Fruit fly (Drosophila melanogaster) whole organism, embryonic: ENCODE measurements around the gene Bili.

Source experiments
- ATbp ChIP-seq: fragments of 200-800 bp; sonication (Bioruptor generic); optimal IDR thresholded peaks from 2 replicates; lab custom pipeline; 2017; ENCODE audit warnings: missing biosample characterization, mild to moderate bottlenecking, missing genetic modification characterization, missing genetic modification reagents
- Bteb2 ChIP-seq: fragments of 200-800 bp; sonication (Bioruptor generic); optimal IDR thresholded peaks from 2 replicates; lab custom pipeline; 2016; ENCODE audit warnings: missing biosample characterization, missing genetic modification characterization
- CG11696 ChIP-seq: fragments of 200-800 bp; sonication (Bioruptor generic); IDR thresholded peaks from 2 replicates; pipeline ENCODE4 v1.3.6; 2022; ENCODE audit warnings: missing biosample characterization, missing genetic modification characterization
- CG12219 ChIP-seq: fragments of 200-800 bp; sonication (Bioruptor generic); optimal IDR thresholded peaks from 3 replicates; lab custom pipeline; 2018; ENCODE audit warnings: missing biosample characterization, mild to moderate bottlenecking, missing genetic modification characterization
- CG13624 ChIP-seq: fragments of 200-800 bp; sonication (Bioruptor generic); optimal IDR thresholded peaks from 2 replicates; lab custom pipeline; 2016; ENCODE audit warnings: missing biosample characterization, missing genetic modification characterization
- CG14860 ChIP-seq: fragments of 200-800 bp; sonication (Bioruptor generic); IDR thresholded peaks from 3 replicates; pipeline ENCODE4 v1.3.6; 2022; ENCODE audit warnings: missing biosample characterization, missing genetic modification characterization; ENCODE audit not compliant: partially characterized antibody
- CG15011 ChIP-seq: fragments of 200-800 bp; sonication (Bioruptor generic); optimal IDR thresholded peaks from 3 replicates; lab custom pipeline; 2018; ENCODE audit warnings: missing biosample characterization, mild to moderate bottlenecking, missing genetic modification characterization
- CG1603 ChIP-seq: fragments of 200-800 bp; sonication (Bioruptor generic); optimal IDR thresholded peaks from 2 replicates; lab custom pipeline; 2019; ENCODE audit warnings: missing biosample characterization, mild to moderate bottlenecking, missing genetic modification characterization, moderate library complexity
- CG18262 ChIP-seq: fragments of 200-800 bp; optimal IDR thresholded peaks from 3 replicates; lab custom pipeline; 2019; ENCODE audit warnings: missing biosample characterization, mild to moderate bottlenecking, missing genetic modification characterization, moderate library complexity
- CG18619 ChIP-seq: fragments of 200-800 bp; sonication (Bioruptor generic); optimal IDR thresholded peaks from 3 replicates; lab custom pipeline; 2017; ENCODE audit warnings: missing biosample characterization, mild to moderate bottlenecking, missing genetic modification characterization
- CG2120 ChIP-seq: fragments of 200-800 bp; sonication (Bioruptor generic); optimal IDR thresholded peaks from 3 replicates; lab custom pipeline; 2016; ENCODE audit warnings: missing biosample characterization, missing genetic modification characterization
- CG2129 ChIP-seq: fragments of 200-800 bp; sonication (Bioruptor generic); IDR thresholded peaks from 2 replicates; pipeline ENCODE4 v1.3.6; 2022; ENCODE audit warnings: missing biosample characterization, missing genetic modification characterization; ENCODE audit not compliant: partially characterized antibody
- CG32767 ChIP-seq: fragments of 200-800 bp; sonication (Bioruptor generic); IDR thresholded peaks from 2 replicates; pipeline ENCODE4 v1.3.6; 2022; ENCODE audit warnings: missing biosample characterization, missing genetic modification characterization
- CG34422 ChIP-seq: fragments of 200-800 bp; sonication (Bioruptor generic); IDR thresholded peaks from 3 replicates; pipeline ENCODE4 v1.3.6; 2022; ENCODE audit warnings: missing biosample characterization, missing genetic modification characterization
- CG4328 ChIP-seq: fragments of 200-800 bp; sonication (Bioruptor generic); optimal IDR thresholded peaks from 3 replicates; lab custom pipeline; 2017; ENCODE audit warnings: missing biosample characterization, missing genetic modification reagents, missing genetic modification characterization
- CG7963 ChIP-seq: fragments of 200-800 bp; sonication (Bioruptor generic); IDR thresholded peaks from 3 replicates; pipeline ENCODE4 v1.3.6; 2022; ENCODE audit warnings: missing biosample characterization, missing genetic modification characterization; ENCODE audit not compliant: partially characterized antibody
- CG9932 ChIP-seq: fragments of 200-800 bp; sonication (Bioruptor generic); IDR thresholded peaks from 2 replicates; pipeline ENCODE4 v1.3.6; 2022; ENCODE audit warnings: missing biosample characterization, missing genetic modification characterization
- Dip3 ChIP-seq: fragments of 200-800 bp; sonication (Bioruptor generic); optimal IDR thresholded peaks from 3 replicates; lab custom pipeline; 2016; ENCODE audit warnings: missing biosample characterization, missing genetic modification characterization
- Dll ChIP-seq: fragments of 200-800 bp; sonication (Bioruptor generic); IDR thresholded peaks from 4 replicates; pipeline ENCODE4 v1.3.6; 2022; ENCODE audit warnings: missing biosample characterization, missing genetic modification characterization; ENCODE audit not compliant: partially characterized antibody
- ERR ChIP-seq: fragments of 200-800 bp; sonication (Bioruptor generic); optimal IDR thresholded peaks from 2 replicates; lab custom pipeline; 2016; ENCODE audit warnings: missing biosample characterization, missing genetic modification characterization
- HLH3B ChIP-seq: fragments of 200-800 bp; sonication (Bioruptor generic); IDR thresholded peaks from 2 replicates; pipeline ENCODE4 v1.3.6; 2022; ENCODE audit warnings: missing biosample characterization, missing genetic modification characterization
- Hr78 ChIP-seq, 2 experiments: fragments of 200-800 bp in 1 of 2; fragments of >200 bp in 1 of 2; sonication (Bioruptor generic) in 1 of 2; optimal IDR thresholded peaks; 2 replicates each; lab custom pipeline; 2017 to 2019; ENCODE audit warnings: missing biosample characterization in 2 of 2, missing genetic modification characterization in 2 of 2, mild to moderate bottlenecking in 1 of 2, moderate library complexity in 1 of 2
- Mad ChIP-seq: fragments of 200-800 bp; sonication (Bioruptor generic); optimal IDR thresholded peaks from 2 replicates; lab custom pipeline; 2016; ENCODE audit warnings: missing biosample characterization, missing genetic modification characterization
- Myb ChIP-seq: fragments of 200-800 bp; sonication (Bioruptor generic); optimal IDR thresholded peaks from 2 replicates; lab custom pipeline; 2016; ENCODE audit warnings: missing biosample characterization, missing genetic modification characterization
- Scr ChIP-seq: fragments of 200-800 bp; sonication (Bioruptor generic); IDR thresholded peaks from 2 replicates; pipeline ENCODE4 v1.3.6; 2022; ENCODE audit warnings: missing biosample characterization, missing genetic modification characterization; ENCODE audit not compliant: partially characterized antibody
- Sry-δ ChIP-seq: fragments of 200-800 bp; sonication (Bioruptor generic); optimal IDR thresholded peaks from 2 replicates; lab custom pipeline; 2016; ENCODE audit warnings: missing biosample characterization, missing genetic modification characterization
- YL-1 ChIP-seq: fragments of 200-800 bp; sonication (Bioruptor generic); optimal IDR thresholded peaks from 3 replicates; lab custom pipeline; 2017; ENCODE audit warnings: missing biosample characterization, mild to moderate bottlenecking, missing genetic modification characterization
- ac ChIP-seq: fragments of 200-800 bp; sonication (Bioruptor generic); optimal IDR thresholded peaks from 3 replicates; lab custom pipeline; 2017; ENCODE audit warnings: missing biosample characterization, mild to moderate bottlenecking, missing genetic modification characterization
- amos ChIP-seq: fragments of 200-800 bp; sonication (Bioruptor generic); IDR thresholded peaks from 2 replicates; pipeline ENCODE4 v1.3.6; 2022; ENCODE audit warnings: missing biosample characterization, missing genetic modification characterization; ENCODE audit not compliant: partially characterized antibody
- bbx ChIP-seq: fragments of 200-800 bp; sonication (Bioruptor generic); IDR thresholded peaks from 2 replicates; pipeline ENCODE4 v1.3.6; 2022; ENCODE audit warnings: missing biosample characterization, missing genetic modification characterization; ENCODE audit not compliant: partially characterized antibody
- crp ChIP-seq, 2 experiments: fragments of 200-800 bp; sonication (Bioruptor generic); optimal IDR thresholded peaks; 2 replicates in 1 of 2; 3 replicates in 1 of 2; lab custom pipeline; 2017; ENCODE audit warnings: missing biosample characterization in 2 of 2, missing genetic modification characterization in 2 of 2, mild to moderate bottlenecking in 1 of 2, moderate library complexity in 1 of 2
- dysf ChIP-seq: fragments of 200-800 bp; sonication (Bioruptor generic); IDR thresholded peaks from 3 replicates; pipeline ENCODE4 v1.3.6; 2022; ENCODE audit warnings: missing biosample characterization, missing genetic modification characterization
- insv ChIP-seq, 2 experiments: fragments of 200-800 bp; sonication (Bioruptor generic); optimal IDR thresholded peaks; 3 replicates each; lab custom pipeline; 2016 to 2018; ENCODE audit warnings: missing biosample characterization in 2 of 2, missing genetic modification characterization in 2 of 2
- inv ChIP-seq: fragments of 200-800 bp; sonication (Bioruptor generic); IDR thresholded peaks from 2 replicates; pipeline ENCODE4 v1.3.6; 2022; ENCODE audit warnings: missing biosample characterization, missing genetic modification characterization; ENCODE audit not compliant: partially characterized antibody
- jumu ChIP-seq: fragments of 200-800 bp; sonication (Bioruptor generic); optimal IDR thresholded peaks from 3 replicates; lab custom pipeline; 2016; ENCODE audit warnings: missing biosample characterization, missing genetic modification characterization
- kah ChIP-seq: fragments of 200-800 bp; sonication (Bioruptor generic); optimal IDR thresholded peaks from 2 replicates; lab custom pipeline; 2018; ENCODE audit warnings: missing biosample characterization, mild to moderate bottlenecking, missing genetic modification characterization
- kay ChIP-seq: fragments of 200-800 bp; sonication (Bioruptor generic); optimal IDR thresholded peaks from 2 replicates; lab custom pipeline; 2016; ENCODE audit warnings: missing biosample characterization, missing genetic modification characterization
- ken ChIP-seq: fragments of 200-800 bp; sonication (Bioruptor generic); IDR thresholded peaks from 3 replicates; pipeline ENCODE4 v1.3.6; 2022; ENCODE audit warnings: missing biosample characterization, missing genetic modification characterization
- knrl ChIP-seq: fragments of 200-800 bp; sonication (Bioruptor generic); IDR thresholded peaks from 3 replicates; pipeline ENCODE4 v1.3.6; 2022; ENCODE audit warnings: missing biosample characterization, missing genetic modification characterization; ENCODE audit not compliant: partially characterized antibody
- mirr ChIP-seq: fragments of 200-800 bp; sonication (Bioruptor generic); optimal IDR thresholded peaks from 3 replicates; lab custom pipeline; 2018; ENCODE audit warnings: missing biosample characterization, mild to moderate bottlenecking, missing genetic modification characterization
- nerfin-2 ChIP-seq: fragments of 200-800 bp; sonication (Bioruptor generic); IDR thresholded peaks from 2 replicates; pipeline ENCODE4 v1.3.6; 2022; ENCODE audit warnings: missing biosample characterization, missing genetic modification characterization; ENCODE audit not compliant: partially characterized antibody
- pfk ChIP-seq: fragments of 200-800 bp; sonication (Bioruptor generic); optimal IDR thresholded peaks from 2 replicates; lab custom pipeline; 2018; ENCODE audit warnings: missing biosample characterization, mild to moderate bottlenecking, missing genetic modification characterization, moderate library complexity
- row ChIP-seq: fragments of 200-800 bp; sonication (Bioruptor generic); IDR thresholded peaks from 3 replicates; pipeline ENCODE4 v1.3.6; 2022; ENCODE audit warnings: missing biosample characterization, missing genetic modification characterization
- sens ChIP-seq: fragments of 200-800 bp; sonication (Bioruptor generic); peaks from one replicate; lab custom pipeline; 2016; ENCODE audit warnings: missing biosample characterization, missing genetic modification characterization
- slou ChIP-seq: fragments of 200-800 bp; sonication (Bioruptor generic); optimal IDR thresholded peaks from 3 replicates; lab custom pipeline; 2016; ENCODE audit warnings: missing biosample characterization, missing genetic modification characterization
- stwl ChIP-seq: fragments of 200-800 bp; sonication (Bioruptor generic); optimal IDR thresholded peaks from 3 replicates; lab custom pipeline; 2018; ENCODE audit warnings: missing biosample characterization, mild to moderate bottlenecking, missing genetic modification characterization, moderate library complexity
- tna ChIP-seq: fragments of 200-800 bp; sonication (Bioruptor generic); IDR thresholded peaks from 2 replicates; pipeline ENCODE4 v1.3.6; 2022; ENCODE audit warnings: missing biosample characterization, missing genetic modification characterization; ENCODE audit not compliant: partially characterized antibody
- unc-4 ChIP-seq: fragments of 200-800 bp; sonication (Bioruptor generic); IDR thresholded peaks from 2 replicates; pipeline ENCODE4 v1.3.6; 2022; ENCODE audit warnings: missing biosample characterization, missing genetic modification characterization; ENCODE audit not compliant: partially characterized antibody
- wor ChIP-seq: fragments of 200-800 bp; sonication (Bioruptor generic); IDR thresholded peaks from 2 replicates; pipeline ENCODE4 v1.3.6; 2022; ENCODE audit warnings: missing biosample characterization, missing genetic modification characterization

Bili gene

DNA sequence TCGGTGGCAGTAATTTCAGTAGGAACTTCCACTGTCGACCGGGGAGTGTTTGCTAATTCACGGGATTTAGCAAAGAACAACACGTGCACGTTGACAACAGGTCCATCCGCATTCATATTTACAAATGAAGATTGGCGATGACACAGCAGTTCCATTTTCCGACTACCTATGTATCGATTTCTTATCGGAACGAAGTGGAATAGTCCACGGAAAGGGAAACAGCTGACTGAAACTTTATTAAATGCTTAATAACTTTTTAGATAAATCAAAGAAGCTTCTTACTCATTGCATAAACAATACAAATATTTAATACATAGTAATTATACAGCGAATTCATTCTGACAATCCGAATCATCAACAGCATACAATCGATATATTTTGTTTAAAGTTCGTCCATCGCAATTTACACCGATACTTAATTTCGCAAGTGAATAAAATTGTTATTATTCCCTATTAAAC, 3.8 kb upstream of the Bili start, which contains the start of the genes Mocs2A, Mocs2B and Clbn (continued):
- TF ChIP-seq CG2120 (GFP tag; lab: Kevin White, UChicago) (peak; percentile 11), nerfin-2 (GFP tag; lab: Robert Waterston, UW) (peak; percentile 60; the same call in 1 of the 2 replicates), ac (GFP tag; lab: Kevin White, UChicago) (no peak), row (GFP tag; lab: Robert Waterston, UW) (peak; percentile 64), tna (peak; percentile 26; the same call in 1 of the 2 replicates), bbx (GFP tag; lab: Robert Waterston, UW) (peak; percentile 62), sens (peak; percentile 80), amos (GFP tag; lab: Robert Waterston, UW) (peak; percentile 68), jumu (GFP tag; lab: Kevin White, UChicago) (no peak), Hr78 (GFP tag; optimal IDR thresholded peaks at IDR 0.05; lab: Kevin White, UChicago) (no peak), YL-1 (GFP tag; lab: Kevin White, UChicago) (peak; percentile 49), kah (GFP tag; lab: Kevin White, UChicago) (peak; percentile 60), slou (GFP tag; lab: Kevin White, UChicago) (no peak), CG9932 (GFP tag; lab: Robert Waterston, UW) (no peak), kay (GFP tag; lab: Kevin White, UChicago) (no peak), Sry-δ (GFP tag; lab: Kevin White, UChicago) (peak; percentile 84), CG18262 (tag; lab: Kevin White, UChicago) (no peak), pfk (GFP tag; lab: Kevin White, UChicago) (peak; percentile 91), CG14860 (peak; percentile 75), crp (GFP tag; optimal IDR thresholded peaks at IDR 0.05; lab: Kevin White, UChicago) (peak in 1 of 2 experiments; percentile 77), insv (GFP tag; optimal IDR thresholded peaks at IDR 0.05; lab: Kevin White, UChicago) (no peak), CG1603 (tag; lab: Kevin White, UChicago) (peak; percentile 48), ATbp (GFP tag; lab: Kevin White, UChicago) (no peak), wor (GFP tag; lab: Robert Waterston, UW) (no peak), CG15011 (GFP tag; lab: Kevin White, UChicago) (no peak), CG13624 (GFP tag; lab: Kevin White, UChicago) (no peak), CG11696 (no peak), knrl (peak; percentile 81), Scr (peak; percentile 89), Dll (GFP tag; lab: Robert Waterston, UW) (peak; percentile 91), Bteb2 (GFP tag; lab: Kevin White, UChicago) (no peak), Mad (no peak), inv (GFP tag; lab: Robert Waterston, UW) (peak; percentile 73), stwl (tag; lab: Kevin White, UChicago) (peak; percentile 18), CG12219 (no peak), CG32767 (no peak), CG18619 (no peak), dysf (GFP tag; lab: Robert Waterston, UW) (no peak), HLH3B (GFP tag; lab: Robert Waterston, UW) (no peak), CG34422 (GFP tag; lab: Robert Waterston, UW) (peak; percentile 55; the same call in 1 of the 3 replicates), mirr (GFP tag; lab: Kevin White, UChicago) (no peak), CG2129 (GFP tag; lab: Robert Waterston, UW) (peak; percentile 75), CG4328 (GFP tag; lab: Kevin White, UChicago) (no peak), ken (GFP tag; lab: Robert Waterston, UW) (no peak), Dip3 (GFP tag; lab: Kevin White, UChicago) (no peak), ERR (GFP tag; lab: Kevin White, UChicago) (no peak), CG7963 (GFP tag; lab: Robert Waterston, UW) (peak; percentile 57; the same call in 1 of the 3 replicates), Myb (no peak), unc-4 (GFP tag; lab: Robert Waterston, UW) (peak; percentile 84)
